Worm (Caenorhabditis elegans) whole organism, early embryonic: ENCODE data around the gene vab-8.

Experiments used
- B0310.2 ChIP-seq: sonication (generic microtip); optimal IDR thresholded peaks from 2 replicates; lab custom pipeline; 2016; ENCODE audit warnings: mild to moderate bottlenecking, missing genetic modification characterization, missing compliant biosample characterization
- F13C5.2 ChIP-seq: sonication (generic microtip); optimal IDR thresholded peaks from 2 replicates; lab custom pipeline; 2017; ENCODE audit warnings: mild to moderate bottlenecking, missing genetic modification characterization, inconsistent platforms, missing compliant biosample characterization
- aly-1 ChIP-seq: sonication (generic microtip); optimal IDR thresholded peaks from 2 replicates; lab custom pipeline; 2016; ENCODE audit warnings: missing genetic modification characterization, missing compliant biosample characterization
- ama-1 ChIP-seq: fragments of 150-350 bp; optimal IDR thresholded peaks from 2 replicates; lab custom pipeline; 2014
- ceh-13 ChIP-seq: fragments of 200-800 bp; sonication (Bioruptor generic); optimal IDR thresholded peaks from 2 replicates; lab custom pipeline; 2018; ENCODE audit warnings: mild to moderate bottlenecking, missing genetic modification characterization, missing compliant biosample characterization
- ceh-36 ChIP-seq: sonication (generic microtip); optimal IDR thresholded peaks from 2 replicates; lab custom pipeline; 2016; ENCODE audit warnings: missing genetic modification characterization, inconsistent platforms, missing compliant biosample characterization
- ets-7 ChIP-seq: sonication (generic microtip); optimal IDR thresholded peaks from 2 replicates; lab custom pipeline; 2016; ENCODE audit warnings: missing genotype, missing genetic modification characterization, missing compliant biosample characterization
- flt-1 ChIP-seq: fragments of 200-800 bp; sonication (Bioruptor generic); IDR thresholded peaks from 2 replicates; pipeline ENCODE4 v1.3.6; 2022; ENCODE audit warnings: missing genetic modification characterization, missing compliant biosample characterization
- hmbx-1 ChIP-seq: sonication (generic microtip); optimal IDR thresholded peaks from 2 replicates; lab custom pipeline; 2016; ENCODE audit warnings: mild to moderate bottlenecking, missing genetic modification characterization, missing compliant biosample characterization
- hmg-4 ChIP-seq: fragments of 200-800 bp; sonication (Bioruptor generic); optimal IDR thresholded peaks from 2 replicates; lab custom pipeline; 2018; ENCODE audit warnings: mild to moderate bottlenecking, missing genetic modification characterization, missing compliant biosample characterization
- hnd-1 ChIP-seq: sonication (generic microtip); optimal IDR thresholded peaks from 2 replicates; lab custom pipeline; 2016; ENCODE audit warnings: missing genetic modification characterization, missing compliant biosample characterization
- pes-1 ChIP-seq: fragments of 200-800 bp; sonication (Bioruptor generic); IDR thresholded peaks from 2 replicates; pipeline ENCODE4 v1.3.6; 2022; ENCODE audit warnings: missing genetic modification reagents, missing genetic modification characterization, missing compliant biosample characterization
- scrt-1 ChIP-seq: fragments of 200-800 bp; sonication (Bioruptor generic); IDR thresholded peaks from 2 replicates; pipeline ENCODE4 v1.3.6; 2022; ENCODE audit warnings: missing genetic modification characterization, missing compliant biosample characterization
- sea-1 ChIP-seq: fragments of 200-800 bp; sonication (Bioruptor generic); conservative IDR thresholded peaks from 2 replicates; pipeline ENCODE4 v1.3.6; 2022; ENCODE audit warnings: missing genetic modification characterization, missing compliant biosample characterization
- tbx-11 ChIP-seq: fragments of 200-800 bp; sonication (Bioruptor generic); IDR thresholded peaks from 2 replicates; pipeline ENCODE4 v1.3.6; 2022; ENCODE audit warnings: missing genetic modification characterization, missing compliant biosample characterization
- tbx-37 ChIP-seq: fragments of 200-800 bp; sonication (Bioruptor generic); conservative IDR thresholded peaks from 2 replicates; pipeline ENCODE4 v1.3.6; 2022; ENCODE audit warnings: missing genetic modification reagents, missing genetic modification characterization, missing compliant biosample characterization
- tra-4 ChIP-seq: sonication (generic microtip); optimal IDR thresholded peaks from 2 replicates; lab custom pipeline; 2017; ENCODE audit warnings: missing genetic modification characterization, missing compliant biosample characterization

Gene vab-8

DNA sequence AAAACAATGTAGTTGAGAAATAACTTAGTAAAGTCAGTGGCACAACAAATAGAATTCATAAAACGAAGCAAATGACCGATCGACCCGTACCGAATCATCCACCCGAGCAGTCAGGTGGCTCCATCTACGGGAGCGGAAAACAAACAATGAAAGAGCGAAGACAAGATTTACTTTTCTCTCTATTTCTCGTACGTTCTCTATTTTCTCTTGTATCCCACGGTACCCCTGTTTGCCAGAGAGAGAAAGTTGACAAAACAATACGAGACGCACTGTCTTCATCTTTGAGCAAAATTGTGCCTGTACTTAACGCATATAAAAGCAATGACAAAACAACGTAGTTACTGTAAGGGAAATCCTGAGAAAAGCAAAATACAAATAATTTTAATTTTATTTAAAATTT is 16.5 kb upstream of the vab-8 start:
- TF ChIP-seq aly-1 (no peak), ama-1 (lab: Kevin White, UChicago) (no peak), F13C5.2 (tag; lab: Kevin White, UChicago) (no peak), tbx-11 (GFP tag; lab: Robert Waterston, UW) (no peak), ceh-13 (GFP tag; lab: Kevin White, UChicago) (no peak), tbx-37 (no peak), B0310.2 (tag; lab: Kevin White, UChicago) (no peak), scrt-1 (GFP tag; lab: Robert Waterston, UW) (no peak), flt-1 (no peak), hmbx-1 (tag; lab: Kevin White, UChicago) (no peak), sea-1 (GFP tag; lab: Robert Waterston, UW) (no peak)

DNA sequence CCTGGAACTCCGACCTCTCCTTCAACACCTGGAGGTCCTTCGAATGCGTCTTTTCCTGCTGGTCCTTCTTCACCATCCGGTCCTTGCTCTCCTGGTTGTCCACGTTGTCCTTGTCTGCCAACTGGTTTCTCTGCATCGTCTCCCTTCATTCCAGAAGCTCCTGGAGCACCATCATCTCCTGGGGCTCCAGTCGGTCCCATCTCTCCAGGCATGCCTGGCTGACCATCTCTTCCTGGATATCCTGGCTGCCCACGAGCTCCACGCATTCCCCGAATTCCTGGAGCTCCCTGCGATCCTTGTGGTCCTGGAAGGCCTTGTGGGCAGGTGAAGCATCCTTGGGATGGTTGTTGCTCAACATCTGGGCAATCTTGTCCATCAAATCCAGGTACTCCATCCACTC is 15.4 kb upstream of the vab-8 start:
- TF ChIP-seq F13C5.2 (tag; lab: Kevin White, UChicago) (no peak), tra-4 (tag; lab: Kevin White, UChicago) (no peak), tbx-11 (GFP tag; lab: Robert Waterston, UW) (no peak), sea-1 (GFP tag; lab: Robert Waterston, UW) (no peak), hmbx-1 (tag; lab: Kevin White, UChicago) (no peak), ceh-13 (GFP tag; lab: Kevin White, UChicago) (no peak), scrt-1 (GFP tag; lab: Robert Waterston, UW) (no peak), tbx-37 (no peak), aly-1 (no peak), hnd-1 (tag; lab: Kevin White, UChicago) (no peak), pes-1 (no peak), ama-1 (lab: Kevin White, UChicago) (no peak), ceh-36 (tag; lab: Kevin White, UChicago) (no peak), flt-1 (no peak), B0310.2 (tag; lab: Kevin White, UChicago) (no peak), hmg-4 (GFP tag; lab: Kevin White, UChicago) (no peak), ets-7 (tag; lab: Kevin White, UChicago) (no peak)

ce11 chrV:12198545-12198944 is 14.6 kb upstream of the vab-8 start, which contains the start of gene lon-3:
TSS of gene lon-3 (minus strand) at chrV:12198645.
- TF ChIP-seq flt-1 (no peak), ceh-36 (tag; lab: Kevin White, UChicago) (no peak), sea-1 (GFP tag; lab: Robert Waterston, UW) (no peak), ceh-13 (GFP tag; lab: Kevin White, UChicago) (no peak), hmbx-1 (tag; lab: Kevin White, UChicago) (no peak), B0310.2 (tag; lab: Kevin White, UChicago) (no peak), ets-7 (tag; lab: Kevin White, UChicago) (no peak)

ce11 chrV:12199474-12199873 is 13.7 kb upstream of the vab-8 start:
- TF ChIP-seq hmg-4 (GFP tag; lab: Kevin White, UChicago) (no peak), pes-1 (no peak)

ce11 chrV:12208678-12209077 is 4.4 kb upstream of the vab-8 start:
- TF ChIP-seq B0310.2 (tag; lab: Kevin White, UChicago) (no peak), hnd-1 (tag; lab: Kevin White, UChicago) (no peak), sea-1 (GFP tag; lab: Robert Waterston, UW) (no peak), hmbx-1 (tag; lab: Kevin White, UChicago) (no peak)

- no peak for TF ChIP-seq scrt-1 (GFP tag; lab: Robert Waterston, UW)
- no peak for TF ChIP-seq aly-1
- no peak for TF ChIP-seq F13C5.2 (tag; lab: Kevin White, UChicago)
- TF ChIP-seq B0310.2 (tag; lab: Kevin White, UChicago), result no peak
- no peak for TF ChIP-seq ceh-13 (GFP tag; lab: Kevin White, UChicago)
- TF ChIP-seq ets-7 (tag; lab: Kevin White, UChicago), result no peak
These were observed 3.2 kb upstream of the vab-8 start for ce11 chrV:12209951-12210350.

DNA sequence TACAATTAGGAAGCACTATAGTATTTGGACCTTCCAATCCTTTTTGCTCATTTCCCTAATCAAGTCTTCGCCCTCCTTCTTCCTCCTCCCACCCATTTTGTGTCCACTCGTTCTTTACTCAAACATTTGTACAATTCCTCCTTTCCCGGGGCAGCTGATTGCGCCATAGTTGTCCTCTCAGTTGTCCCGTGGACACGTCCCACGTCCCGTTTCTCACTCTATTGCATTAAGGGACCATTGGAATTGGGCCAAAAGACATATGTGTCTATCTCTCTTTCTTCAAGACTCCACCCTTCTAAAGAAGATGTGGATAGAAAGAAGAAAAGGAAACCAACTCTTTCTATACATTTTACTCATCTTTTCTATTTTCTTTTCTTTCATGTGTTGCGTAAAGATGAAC is 2.0 kb upstream of the vab-8 start:
- no peak for TF ChIP-seq F13C5.2 (tag; lab: Kevin White, UChicago)

DNA sequence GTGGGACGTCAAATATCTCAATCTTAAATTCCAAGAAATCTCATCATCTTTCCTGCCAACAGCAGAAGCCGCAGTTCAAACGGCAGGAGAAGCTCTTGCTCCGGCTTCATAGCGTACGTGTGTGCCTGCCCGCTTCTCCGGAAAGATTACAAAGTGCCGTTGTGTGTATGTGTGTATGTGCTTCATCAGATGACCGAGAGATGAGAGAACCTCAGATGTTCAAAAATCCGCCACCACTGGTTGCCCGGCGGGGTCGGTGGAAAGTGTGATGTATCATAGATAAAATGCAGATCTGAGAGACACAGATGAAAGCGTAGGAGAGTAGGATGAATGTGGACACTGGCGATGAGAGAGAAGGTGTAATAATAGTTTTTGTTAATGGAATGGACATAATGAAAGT is 20.3 kb downstream of the vab-8 start:
- no peak for TF ChIP-seq ets-7 (tag; lab: Kevin White, UChicago)
- TF ChIP-seq ceh-36 (tag; lab: Kevin White, UChicago), result no peak
- TF ChIP-seq hnd-1 (tag; lab: Kevin White, UChicago), result no peak
- no peak for TF ChIP-seq ceh-13 (GFP tag; lab: Kevin White, UChicago)
- no peak for TF ChIP-seq ama-1 (lab: Kevin White, UChicago)
- TF ChIP-seq tbx-37, result no peak
- TF ChIP-seq scrt-1 (GFP tag; lab: Robert Waterston, UW), result no peak
- TF ChIP-seq tra-4 (tag; lab: Kevin White, UChicago), result no peak
- TF ChIP-seq hmg-4 (GFP tag; lab: Kevin White, UChicago), result no peak
- no peak for TF ChIP-seq aly-1
- no peak for TF ChIP-seq hmbx-1 (tag; lab: Kevin White, UChicago)
- TF ChIP-seq sea-1 (GFP tag; lab: Robert Waterston, UW), result no peak
- no peak for TF ChIP-seq pes-1
- no peak for TF ChIP-seq B0310.2 (tag; lab: Kevin White, UChicago)
- TF ChIP-seq tbx-11 (GFP tag; lab: Robert Waterston, UW), result no peak
- no peak for TF ChIP-seq F13C5.2 (tag; lab: Kevin White, UChicago)
- no peak for TF ChIP-seq flt-1
